Worm (Caenorhabditis elegans) whole organism, L4 larva: ENCODE data around the gene ZK550.6.

Experiments
- Y5F2A.4 ChIP-seq: fragments of 200-800 bp; sonication (Bioruptor generic); optimal IDR thresholded peaks from 2 replicates; lab custom pipeline; 2018; ENCODE audit warnings: mild to moderate bottlenecking, missing genetic modification characterization, missing compliant biosample characterization
- aha-1 ChIP-seq: fragments of 150-350 bp; peaks from one replicate; lab custom pipeline; 2014; ENCODE audit warnings: missing biosample characterization, missing genetic modification characterization
- ceh-20 ChIP-seq: fragments of 200-800 bp; sonication (Bioruptor generic); IDR thresholded peaks from 2 replicates; pipeline ENCODE4 v1.3.6; 2022; ENCODE audit warnings: missing genetic modification reagents, missing genetic modification characterization, missing compliant biosample characterization
- ceh-44 ChIP-seq: fragments of 200-800 bp; sonication (Bioruptor generic); IDR thresholded peaks from 2 replicates; pipeline ENCODE4 v1.3.6; 2022; ENCODE audit warnings: missing genetic modification reagents, missing genetic modification characterization, missing compliant biosample characterization
- dve-1 ChIP-seq: sonication (generic microtip); optimal IDR thresholded peaks from 2 replicates; lab custom pipeline; 2017; ENCODE audit warnings: antibody characterized with exemption, mild to moderate bottlenecking, missing genetic modification characterization, missing compliant biosample characterization; ENCODE audit not compliant: insufficient read depth
- fos-1 ChIP-seq: fragments of 150-350 bp; optimal IDR thresholded peaks from 2 replicates; lab custom pipeline; 2014; ENCODE audit warnings: missing biosample characterization, missing genetic modification characterization
- hmg-1.1 ChIP-seq: fragments of 200-800 bp; sonication (Bioruptor generic); IDR thresholded peaks from 2 replicates; pipeline ENCODE4 v1.3.6; 2022; ENCODE audit warnings: missing genetic modification reagents, missing genetic modification characterization, missing compliant biosample characterization
- lim-7 ChIP-seq: fragments of 200-800 bp; sonication (Bioruptor generic); IDR thresholded peaks from 2 replicates; pipeline ENCODE4 v1.3.6; 2022; ENCODE audit warnings: missing genetic modification characterization, missing compliant biosample characterization
- lin-38 ChIP-seq: fragments of 200-800 bp; sonication (Bioruptor generic); IDR thresholded peaks from 2 replicates; pipeline ENCODE4 v1.3.6; 2022; ENCODE audit warnings: missing genetic modification reagents, missing genetic modification characterization, missing compliant biosample characterization
- nhr-10 ChIP-seq: fragments of 150-350 bp; optimal IDR thresholded peaks from 2 replicates; lab custom pipeline; 2014; ENCODE audit warnings: missing biosample characterization, missing genetic modification characterization
- nhr-77 ChIP-seq: fragments of 150-350 bp; optimal IDR thresholded peaks from 2 replicates; lab custom pipeline; 2014; ENCODE audit warnings: missing biosample characterization, missing genetic modification characterization
- php-3 ChIP-seq: fragments of 200-800 bp; sonication (Bioruptor generic); IDR thresholded peaks from 2 replicates; pipeline ENCODE4 v1.3.6; 2022; ENCODE audit warnings: missing genetic modification reagents, missing genetic modification characterization, missing compliant biosample characterization
- saeg-2 ChIP-seq: fragments of 200-800 bp; sonication (Bioruptor generic); IDR thresholded peaks from 2 replicates; pipeline ENCODE4 v1.3.6; 2022; ENCODE audit warnings: missing genetic modification reagents, missing genetic modification characterization, missing compliant biosample characterization
- snpc-1.2 ChIP-seq: fragments of 200-800 bp; sonication (Bioruptor generic); IDR thresholded peaks from 2 replicates; pipeline ENCODE4 v1.3.6; 2022; ENCODE audit warnings: missing genetic modification reagents, missing genetic modification characterization, missing compliant biosample characterization
- tra-1 ChIP-seq: fragments of 200-800 bp; sonication (Bioruptor generic); IDR thresholded peaks from 2 replicates; pipeline ENCODE4 v1.3.6; 2022; ENCODE audit warnings: missing genetic modification reagents, missing genetic modification characterization, missing compliant biosample characterization
- ztf-11 ChIP-seq: fragments of 150-350 bp; optimal IDR thresholded peaks from 2 replicates; lab custom pipeline; 2014; ENCODE audit warnings: missing biosample characterization, missing genetic modification characterization

ZK550.6 gene

DNA sequence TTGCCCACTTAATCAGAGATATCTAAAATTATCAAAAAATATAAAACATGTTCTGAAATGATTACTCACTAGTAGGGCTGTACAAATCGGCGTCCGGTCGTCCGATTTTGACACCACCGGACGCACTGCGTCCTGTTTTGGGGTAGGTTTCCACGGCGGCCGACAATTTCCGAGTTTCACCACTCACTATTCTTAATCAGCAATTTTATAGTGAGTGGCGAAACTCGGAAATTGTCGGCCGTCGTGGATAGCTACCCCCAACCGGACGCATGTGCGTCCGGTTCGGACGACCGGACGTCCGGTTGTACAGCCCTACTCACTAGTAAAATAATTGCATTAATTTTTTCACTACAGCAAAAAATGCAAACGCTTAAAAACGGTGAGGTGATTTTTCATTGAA is 40.1 kb downstream of the ZK550.6 start:
- TF ChIP-seq snpc-1.2 (peak; percentile 55; the same call in 1 of the 2 replicates), lin-38 (GFP tag; lab: Robert Waterston, UW) (0 out of 2 replicates have a peak, but pooled peaks have one; percentile 14)

DNA sequence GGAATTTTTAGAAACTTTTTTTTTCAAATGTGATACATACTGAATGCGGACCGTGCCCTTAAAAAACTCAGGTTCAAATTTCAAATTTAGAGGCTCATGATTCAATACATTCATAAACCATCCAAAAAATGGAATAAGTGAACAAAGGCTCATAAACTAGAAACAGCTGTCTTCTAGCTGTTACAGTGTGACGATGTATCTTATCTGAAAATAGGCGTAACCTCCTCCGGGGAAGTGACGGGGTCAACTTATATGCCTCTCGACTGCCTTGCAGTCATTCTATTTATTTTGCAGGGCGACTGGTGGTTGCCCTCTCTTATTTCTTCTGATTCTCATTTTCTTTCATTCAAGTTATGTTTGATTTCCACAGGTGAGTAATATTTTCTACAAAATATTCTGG is 46.2 kb downstream of the ZK550.6 start, which contains the start of gene Y116A8B.1:
Y116A8B.1 (plus strand) TSS at position 301 of the 400 bp plus-strand sequence.
- TF ChIP-seq dve-1 (tag; lab: Kevin White, UChicago) = no peak
- no peak for TF ChIP-seq nhr-77 (tag; lab: Kevin White, UChicago)
- no peak for TF ChIP-seq fos-1 (tag; lab: Kevin White, UChicago)
- TF ChIP-seq tra-1 (GFP tag; lab: Robert Waterston, UW) = no peak
- TF ChIP-seq ceh-20 (GFP tag; lab: Robert Waterston, UW) = no peak
- TF ChIP-seq ceh-44 (GFP tag; lab: Robert Waterston, UW) = no peak
- no peak for TF ChIP-seq aha-1 (tag; lab: Kevin White, UChicago)
- TF ChIP-seq nhr-10 = no peak
- TF ChIP-seq ztf-11 = no peak
- TF ChIP-seq lim-7 = no peak
- TF ChIP-seq saeg-2 = no peak
- no peak for TF ChIP-seq Y5F2A.4 (GFP tag; lab: Kevin White, UChicago)

DNA sequence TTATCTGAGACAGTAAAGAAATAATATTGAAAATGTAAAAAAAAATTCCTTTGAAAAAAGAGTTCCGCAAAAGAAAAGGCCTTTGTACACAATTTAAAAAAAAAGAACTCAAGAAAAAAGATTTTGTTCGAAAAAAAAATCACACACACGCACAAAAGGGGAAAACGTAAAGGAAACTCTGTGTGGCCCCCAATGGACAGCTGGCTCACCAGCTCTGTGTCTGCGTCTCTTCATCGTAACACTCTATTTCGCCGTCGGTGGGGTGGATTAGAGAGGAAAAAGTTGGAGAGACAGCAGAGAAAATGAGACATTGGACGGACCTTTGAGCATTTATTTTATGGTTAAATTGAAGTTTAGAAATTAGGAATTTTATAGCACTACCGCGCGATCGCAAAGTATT is 47.2 kb downstream of the ZK550.6 start:
- TF ChIP-seq php-3 (GFP tag; lab: Robert Waterston, UW) (no peak), hmg-1.1 (GFP tag; lab: Robert Waterston, UW) (0 out of 2 replicates have a peak, but pooled peaks have one; percentile 31), snpc-1.2 (0 out of 2 replicates have a peak, but pooled peaks have one; percentile 14)

DNA sequence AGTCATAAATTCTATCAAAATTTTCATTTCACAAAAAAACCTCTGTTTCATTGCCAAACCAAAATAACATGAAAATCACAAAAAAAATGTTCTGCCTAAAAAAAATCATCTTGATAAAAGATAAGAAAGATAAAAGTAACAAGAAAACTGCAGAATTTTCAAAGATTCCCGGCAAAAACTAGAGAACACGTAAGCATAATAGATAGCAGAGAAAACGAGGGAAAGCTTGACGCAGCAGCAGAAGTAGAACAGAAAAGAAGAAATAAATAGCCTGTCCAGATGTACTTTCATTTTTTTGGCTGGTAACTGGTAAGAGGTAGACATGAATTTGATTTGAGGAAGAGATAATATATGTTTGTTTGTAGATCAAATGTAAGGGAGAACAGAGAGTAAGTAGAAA is 51.5 kb downstream of the ZK550.6 start:
- TF ChIP-seq aha-1 (tag; lab: Kevin White, UChicago) = peak; percentile 72
- no peak for TF ChIP-seq ztf-11
- TF ChIP-seq, all 104 proteins: peak for 1
